Worm (Caenorhabditis elegans): ENCODE data around the gene gcy-20.

gcy-20 gene

DNA sequence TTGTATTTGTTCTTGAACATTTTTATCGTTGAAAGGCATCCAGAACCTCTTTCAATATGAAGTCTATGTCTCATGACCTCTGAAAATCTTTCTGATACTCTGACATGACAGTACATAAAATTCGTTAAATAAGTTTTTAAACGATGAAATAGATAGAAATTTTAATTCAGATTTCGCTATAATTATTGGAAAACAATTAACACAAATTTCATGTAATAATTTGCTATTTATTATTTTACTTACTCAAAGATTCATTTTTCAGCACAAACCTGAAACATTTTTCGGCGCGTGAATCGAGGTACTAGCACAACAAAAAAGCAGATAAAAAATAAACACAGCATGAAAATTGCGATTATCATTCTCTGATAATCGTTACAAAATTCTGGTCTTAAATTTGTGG is 12.9 kb upstream of the gcy-20 start, which contains the start of gene T13F3.4:
Gene T13F3.4, minus strand, starts transcription at position 101 of the 400 bp plus-strand sequence.
- TF ChIP-seq K09A11.1 (tag; optimal IDR thresholded peaks at IDR 0.05; ENCODE audit: insufficient read depth) (no peak), ceh-22 (tag; optimal IDR thresholded peaks at IDR 0.05) (no peak)

DNA sequence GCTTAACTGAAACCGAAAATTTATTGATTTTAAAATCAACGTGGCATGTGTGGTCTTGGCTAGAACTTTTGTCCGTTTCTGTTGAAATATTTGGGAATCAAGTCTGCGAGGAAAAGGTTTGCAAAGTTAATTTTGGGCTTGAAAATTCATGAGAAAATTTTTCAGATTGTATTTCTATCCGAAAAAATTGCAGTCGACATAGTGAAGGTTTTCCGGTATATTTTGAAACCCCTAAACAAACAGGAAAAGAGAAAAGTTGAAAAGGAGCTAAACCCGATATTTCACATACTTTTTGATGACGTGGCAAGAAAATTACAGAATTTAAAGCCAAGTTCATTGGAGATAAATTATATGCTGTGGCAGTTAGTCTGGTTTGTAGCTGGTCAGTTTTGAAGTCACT is 6.1 kb upstream of the gcy-20 start, which contains the start of gene nhr-127:
Gene nhr-127, plus strand, starts transcription at position 301 of the 400 bp plus-strand sequence.
- TF ChIP-seq fkh-6 (tag; optimal IDR thresholded peaks at IDR 0.05) (no peak), ceh-2 (tag; optimal IDR thresholded peaks at IDR 0.05) (no peak), ceh-45 (GFP tag; IDR thresholded peaks at IDR 0.05) (no peak), lim-6 (tag; optimal IDR thresholded peaks at IDR 0.05) (no peak), nhr-11 (tag; optimal IDR thresholded peaks at IDR 0.05) (no peak), gmeb-2 (tag; optimal IDR thresholded peaks at IDR 0.05) (no peak), C38D4.7 (GFP tag; optimal IDR thresholded peaks at IDR 0.05) (no peak), madf-2 (tag; optimal IDR thresholded peaks at IDR 0.05) (no peak), odd-2 (tag; optimal IDR thresholded peaks at IDR 0.05) (no peak), sdc-2 (tag; optimal IDR thresholded peaks at IDR 0.05) (no peak)

- TF ChIP-seq ceh-6 (GFP tag; optimal IDR thresholded peaks at IDR 0.05) (no peak), ceh-9 (tag; optimal IDR thresholded peaks at IDR 0.05) (no peak), ceh-19 (GFP tag; optimal IDR thresholded peaks at IDR 0.05) (no peak), rnt-1 (tag; optimal IDR thresholded peaks at IDR 0.05) (no peak), ceh-2 (tag; optimal IDR thresholded peaks at IDR 0.05) (no peak), T23F11.4 (GFP tag; optimal IDR thresholded peaks at IDR 0.05) (no peak), pat-9 (tag; optimal IDR thresholded peaks at IDR 0.05) (no peak), ceh-45 (GFP tag; IDR thresholded peaks at IDR 0.05) (no peak), eyg-1 (tag; optimal IDR thresholded peaks at IDR 0.05) (no peak), fkh-10 (GFP tag; optimal IDR thresholded peaks at IDR 0.05) (no peak), ahr-1 (tag; optimal IDR thresholded peaks at IDR 0.05) (no peak), unc-3 (GFP tag; conservative IDR thresholded peaks at IDR 0.05) (no peak), unc-3 (tag; optimal IDR thresholded peaks at IDR 0.05) (no peak)
These were observed 4.6 kb upstream of the gcy-20 start, which contains the start of gene nhr-218 for ce11 chrV:16258142-16258541. Gene nhr-218 (plus strand): TSS chrV:16258442.

- no peak for TF ChIP-seq ttx-3 (tag; optimal IDR thresholded peaks at IDR 0.05)
- no peak for TF ChIP-seq ref-2 (tag; optimal IDR thresholded peaks at IDR 0.05)
- no peak for TF ChIP-seq che-1 (tag; optimal IDR thresholded peaks at IDR 0.05)
- no peak for TF ChIP-seq ztf-16 (tag; optimal IDR thresholded peaks at IDR 0.05)
- TF ChIP-seq sox-2 (GFP tag; IDR thresholded peaks at IDR 0.05): no peak
- no peak for TF ChIP-seq Y22D7AL.16 (tag; optimal IDR thresholded peaks at IDR 0.05)
- TF ChIP-seq ceh-48 (tag; optimal IDR thresholded peaks at IDR 0.05): no peak
- no peak for TF ChIP-seq ceh-24 (tag; optimal IDR thresholded peaks at IDR 0.05)
- TF ChIP-seq nfya-1 (tag; optimal IDR thresholded peaks at IDR 0.05): no peak
- TF ChIP-seq unc-55 (GFP tag; optimal IDR thresholded peaks at IDR 0.05): no peak
- TF ChIP-seq K02D7.2 (tag; optimal IDR thresholded peaks at IDR 0.05): no peak
- no peak for TF ChIP-seq nhr-11 (tag; optimal IDR thresholded peaks at IDR 0.05)
- TF ChIP-seq sdc-2 (tag; optimal IDR thresholded peaks at IDR 0.05): no peak
These were observed 2.8 kb upstream of the gcy-20 start, which contains the start of gene bgnt-1.3 for ce11 chrV:16256395-16256794. Gene bgnt-1.3 (minus strand): TSS chrV:16256495.

DNA sequence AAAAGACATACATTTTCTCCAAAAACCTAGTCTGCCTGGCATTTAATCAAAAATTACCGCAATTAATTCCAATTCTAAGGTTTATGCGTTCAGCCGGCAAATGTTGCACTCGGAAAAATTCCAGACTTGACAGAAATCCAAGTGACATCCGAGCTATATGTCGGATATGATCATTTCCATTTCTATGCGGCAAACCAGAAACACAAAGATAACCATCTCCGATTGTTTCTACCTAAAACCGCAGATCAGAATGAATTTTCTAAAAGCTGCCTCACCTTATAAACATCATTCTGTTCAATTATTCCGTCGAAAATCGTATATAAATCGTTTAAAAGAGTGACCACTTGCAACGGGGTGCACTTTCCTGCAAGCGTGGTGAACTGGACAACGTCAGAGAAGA is 4.5 kb downstream of the gcy-20 start:
- TF ChIP-seq sdc-2 (tag; optimal IDR thresholded peaks at IDR 0.05) (no peak), ceh-14 (tag; optimal IDR thresholded peaks at IDR 0.05) (no peak), rnt-1 (tag; optimal IDR thresholded peaks at IDR 0.05) (peak; percentile 76)

Measured in whole organism, late embryonic.